Worm (Caenorhabditis elegans) whole organism, young adult: Measurements from ENCODE around the gene C36E8.6.

Experiments used
- B0336.3 ChIP-seq: fragments of 200-800 bp; sonication (Bioruptor generic); IDR thresholded peaks from 2 replicates; pipeline ENCODE4 v1.3.6; 2022; ENCODE audit warnings: missing genetic modification characterization, missing compliant biosample characterization
- aptf-2 ChIP-seq: fragments of 200-800 bp; sonication (Bioruptor generic); conservative IDR thresholded peaks from 2 replicates; pipeline ENCODE4 v1.3.6; 2022; ENCODE audit warnings: missing genetic modification reagents, missing genetic modification characterization, missing compliant biosample characterization
- egrh-3 ChIP-seq: fragments of 200-800 bp; sonication (Bioruptor generic); IDR thresholded peaks from 2 replicates; pipeline ENCODE4 v1.3.6; 2022; ENCODE audit warnings: missing genetic modification reagents, missing genetic modification characterization, missing compliant biosample characterization
- tlf-1 ChIP-seq: fragments of 200-800 bp; sonication (Bioruptor generic); optimal IDR thresholded peaks from 2 replicates; lab custom pipeline; 2018; ENCODE audit warnings: mild to moderate bottlenecking, missing genetic modification characterization, missing compliant biosample characterization

ce11 chrIII:3978438-3978837 is 9.4 kb upstream of the C36E8.6 start:
- TF ChIP-seq aptf-2 (GFP tag; lab: Robert Waterston, UW) = no peak
- TF ChIP-seq egrh-3 (GFP tag; lab: Robert Waterston, UW) = no peak
- no peak for TF ChIP-seq tlf-1 (GFP tag; lab: Kevin White, UChicago)
- no peak for TF ChIP-seq B0336.3 (GFP tag; lab: Robert Waterston, UW)
